Fruit fly (Drosophila melanogaster) whole organism, adult: Measurements from ENCODE around the gene Oatp74D.

Source experiments
- CG11617 ChIP-seq: fragments of 200-800 bp; sonication (Bioruptor generic); optimal IDR thresholded peaks from 2 replicates; lab custom pipeline; 2017; ENCODE audit warnings: mild to moderate bottlenecking, missing biosample characterization, missing genetic modification reagents, missing genetic modification characterization
- CG12768 ChIP-seq: fragments of 200-800 bp; sonication (Bioruptor generic); optimal IDR thresholded peaks from 2 replicates; lab custom pipeline; 2017; ENCODE audit warnings: missing biosample characterization, missing genetic modification characterization, mild to moderate bottlenecking, moderate library complexity, missing genetic modification reagents
- CG7045 ChIP-seq: fragments of 200-800 bp; sonication (Bioruptor generic); optimal IDR thresholded peaks from 2 replicates; lab custom pipeline; 2017; ENCODE audit warnings: missing biosample characterization, mild to moderate bottlenecking, missing genetic modification characterization
- CG7101 ChIP-seq: fragments of 200-800 bp; sonication (Bioruptor generic); optimal IDR thresholded peaks from 2 replicates; lab custom pipeline; 2018; ENCODE audit warnings: missing biosample characterization, mild to moderate bottlenecking, missing genetic modification characterization, moderate library complexity
- Clk ChIP-seq: fragments of 200-800 bp; sonication (Bioruptor generic); optimal IDR thresholded peaks from 2 replicates; lab custom pipeline; 2017; ENCODE audit warnings: missing biosample characterization, missing genetic modification characterization
- Hr96 ChIP-seq: fragments of 200-800 bp; sonication (Bioruptor generic); optimal IDR thresholded peaks from 2 replicates; lab custom pipeline; 2016; ENCODE audit warnings: missing biosample characterization, missing genetic modification characterization
- bab1 ChIP-seq: fragments of 200-800 bp; sonication (Bioruptor generic); optimal IDR thresholded peaks from 3 replicates; lab custom pipeline; 2019; ENCODE audit warnings: missing biosample characterization, mild to moderate bottlenecking, missing genetic modification characterization, moderate library complexity
- cic ChIP-seq: fragments of 200-800 bp; sonication (Bioruptor generic); optimal IDR thresholded peaks from 2 replicates; lab custom pipeline; 2017; ENCODE audit warnings: missing biosample characterization, mild to moderate bottlenecking, missing genetic modification characterization, moderate library complexity
- cnc ChIP-seq, 2 experiments: fragments of >200 bp; optimal IDR thresholded peaks; 2 replicates each; lab custom pipeline; 2017
- kay ChIP-seq: fragments of 200-800 bp; sonication (Bioruptor generic); peaks from one replicate; lab custom pipeline; 2016; ENCODE audit warnings: missing biosample characterization, missing genetic modification characterization, borderline replicate concordance
- pad ChIP-seq: fragments of 200-800 bp; sonication (Bioruptor generic); optimal IDR thresholded peaks from 3 replicates; lab custom pipeline; 2017; ENCODE audit warnings: missing biosample characterization, missing genetic modification characterization, mild to moderate bottlenecking, moderate library complexity, missing genetic modification reagents
- toe ChIP-seq: fragments of 200-800 bp; sonication (Bioruptor generic); optimal IDR thresholded peaks from 2 replicates; lab custom pipeline; 2016; ENCODE audit warnings: missing biosample characterization, missing genetic modification characterization

DNA sequence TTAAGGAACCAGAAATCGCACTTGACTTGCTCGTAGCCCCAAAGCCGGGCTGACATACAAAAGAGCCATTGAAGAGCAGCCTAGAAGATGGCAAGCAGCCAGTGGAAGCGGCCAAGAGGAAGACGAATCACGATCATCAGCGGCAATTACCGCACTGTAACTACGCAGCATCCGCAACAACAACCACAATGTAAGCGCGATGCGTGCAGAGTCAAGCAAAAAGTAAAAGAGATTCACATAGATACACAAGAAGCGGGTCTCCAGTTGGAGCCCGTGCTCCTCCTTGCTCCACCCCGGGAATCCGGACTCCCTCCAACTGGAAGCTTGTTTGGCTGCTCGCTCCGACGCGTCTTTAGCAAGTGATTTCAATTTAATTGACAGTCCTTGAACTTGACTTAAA is 4.7 kb downstream of the Oatp74D start:
- TF ChIP-seq Hr96 (GFP tag; lab: Kevin White, UChicago), result no peak
- no peak for TF ChIP-seq CG12768 (GFP tag; lab: Kevin White, UChicago)
- TF ChIP-seq CG7101 (tag; lab: Kevin White, UChicago), result no peak
- no peak for TF ChIP-seq toe (GFP tag; lab: Kevin White, UChicago)
- TF ChIP-seq kay (GFP tag; lab: Kevin White, UChicago), result no peak
- no peak for TF ChIP-seq bab1
- TF ChIP-seq cic (GFP tag; lab: Kevin White, UChicago), result no peak
- TF ChIP-seq CG11617 (GFP tag; lab: Kevin White, UChicago), result no peak
- TF ChIP-seq pad (GFP tag; lab: Kevin White, UChicago), result no peak
- no peak for TF ChIP-seq Clk
- TF ChIP-seq CG7045 (GFP tag; lab: Kevin White, UChicago), result no peak
- TF ChIP-seq cnc (optimal IDR thresholded peaks at IDR 0.05; lab: Kevin White, UChicago), result no peak
